Fruit fly (Drosophila melanogaster) whole organism, pupa: ENCODE data around the gene CG32641.

ENCODE experiments used
- CG15710 ChIP-seq: fragments of 200-800 bp; sonication (Bioruptor generic); optimal IDR thresholded peaks from 2 replicates; lab custom pipeline; 2018; ENCODE audit warnings: missing biosample characterization, mild to moderate bottlenecking, missing genetic modification characterization, moderate library complexity
- fd96Ca ChIP-seq: fragments of 200-800 bp; sonication (Bioruptor generic); IDR thresholded peaks from 3 replicates; pipeline ENCODE4 v1.3.6; 2022; ENCODE audit warnings: missing biosample characterization, missing genetic modification characterization
- gl ChIP-seq: fragments of 200-800 bp; sonication (Bioruptor generic); optimal IDR thresholded peaks from 2 replicates; lab custom pipeline; 2018; ENCODE audit warnings: missing biosample characterization, mild to moderate bottlenecking, missing genetic modification characterization

dm6 chrX:13221835-13222234 lies 37.6 kb downstream of the CG32641 start:
- TF ChIP-seq CG15710 (tag; lab: Kevin White, UChicago) = no peak
- TF ChIP-seq fd96Ca (GFP tag; lab: Robert Waterston, UW) = 0 out of 3 replicates have a peak, but pooled peaks have one; percentile 27
- no peak for TF ChIP-seq gl (tag; lab: Kevin White, UChicago)
